Fruit fly (Drosophila melanogaster): ENCODE data around the gene muc.

Gene muc

DNA sequence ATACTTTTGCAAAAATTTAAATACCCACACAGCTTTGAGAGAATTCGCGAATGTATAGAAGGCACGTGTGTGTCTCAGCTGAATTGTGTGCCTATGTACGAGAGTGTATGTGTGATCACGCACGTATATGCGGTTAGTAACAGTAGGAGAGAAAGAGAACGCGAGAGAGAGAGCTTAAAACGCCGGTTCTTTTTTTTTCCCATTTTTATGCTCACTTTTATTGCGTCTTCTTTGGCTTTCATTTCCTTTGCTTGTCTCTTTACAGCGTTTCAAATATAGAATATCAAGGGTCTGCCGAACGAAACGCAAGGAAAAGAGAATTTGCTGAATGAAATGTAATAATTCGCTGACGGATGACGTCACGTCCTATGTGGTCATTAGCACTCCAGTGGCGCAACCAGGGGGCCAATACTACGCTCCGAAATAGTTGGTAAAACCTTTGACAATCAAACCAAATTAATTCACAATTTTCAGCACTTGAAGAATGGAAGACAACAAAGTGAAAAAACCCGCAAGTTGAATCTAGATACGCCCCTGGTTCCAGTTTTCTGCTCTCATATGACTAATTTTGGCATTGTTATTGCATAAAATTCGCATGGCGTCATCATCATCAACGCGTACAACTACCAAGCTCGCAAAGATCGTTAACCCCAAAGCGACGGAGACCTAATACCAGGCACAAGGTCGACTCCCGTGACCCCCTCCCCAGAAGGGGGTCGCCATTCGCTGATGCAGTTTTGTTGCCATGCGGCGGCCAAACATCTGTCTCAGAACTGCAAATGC, 1.6 kb upstream of the muc start (continued):
- TF ChIP-seq CG12744 (GFP tag; optimal IDR thresholded peaks at IDR 0.05) (peak; percentile 45), Fer1 (GFP tag; optimal IDR thresholded peaks at IDR 0.05) (peak; percentile 30), Lim3 (GFP tag; IDR thresholded peaks at IDR 0.05) (no peak), Gsc (GFP tag; IDR thresholded peaks at IDR 0.05) (no peak), CG8281 (tag; optimal IDR thresholded peaks at IDR 0.05) (no peak), CG11398 (GFP tag; optimal IDR thresholded peaks at IDR 0.05) (no peak), CG31365 (tag; optimal IDR thresholded peaks at IDR 0.05) (no peak), Sry-δ (GFP tag; optimal IDR thresholded peaks at IDR 0.05) (no peak), CG15073 (GFP tag; optimal IDR thresholded peaks at IDR 0.05) (no peak), CG10209 (GFP tag; optimal IDR thresholded peaks at IDR 0.05) (peak; percentile 55), CG13296 (GFP tag; optimal IDR thresholded peaks at IDR 0.05) (no peak), oc (tag; optimal IDR thresholded peaks at IDR 0.05) (no peak), CG1024 (GFP tag; IDR thresholded peaks at IDR 0.05) (no peak), CG3995 (GFP tag; optimal IDR thresholded peaks at IDR 0.05) (peak; percentile 34), Camta (GFP tag; optimal IDR thresholded peaks at IDR 0.05) (no peak), CG14860 (GFP tag; IDR thresholded peaks at IDR 0.05; ENCODE audit: partially characterized antibody) (no peak), CG10543 (GFP tag; optimal IDR thresholded peaks at IDR 0.05) (no peak), Dip2 (GFP tag; IDR thresholded peaks at IDR 0.05) (no peak), ftz-f1 (GFP tag; optimal IDR thresholded peaks at IDR 0.05) (peak; percentile 50), CG6791 (GFP tag; IDR thresholded peaks at IDR 0.05; ENCODE audit: partially characterized antibody) (no peak), pnt (GFP tag; optimal IDR thresholded peaks at IDR 0.05) (peak; percentile 15), stc (GFP tag; IDR thresholded peaks at IDR 0.05) (peak; percentile 22; the same call in 1 of the 2 replicates), abd-A (tag; optimal IDR thresholded peaks at IDR 0.05) (no peak), ems (GFP tag; optimal IDR thresholded peaks at IDR 0.05) (no peak), Lpt (GFP tag; optimal IDR thresholded peaks at IDR 0.05) (no peak), lilli (GFP tag; optimal IDR thresholded peaks at IDR 0.05) (peak; percentile 91), CG31224 (GFP tag; IDR thresholded peaks at IDR 0.05) (peak; percentile 73), CG7556 (GFP tag; optimal IDR thresholded peaks at IDR 0.05) (peak; percentile 53), Abd-B (GFP tag; optimal IDR thresholded peaks at IDR 0.05) (peak; percentile 37), disco-r (GFP tag; optimal IDR thresholded peaks at IDR 0.05) (peak; percentile 35), dysf (GFP tag; IDR thresholded peaks at IDR 0.05) (peak; percentile 72; the same call in 2 of the 3 replicates), gsb (GFP tag; IDR thresholded peaks at IDR 0.05) (peak; percentile 68), ken (GFP tag; IDR thresholded peaks at IDR 0.05) (no peak), Usf (GFP tag; optimal IDR thresholded peaks at IDR 0.05) (no peak), gro (GFP tag; optimal IDR thresholded peaks at IDR 0.05) (peak; percentile 88), grn (GFP tag; optimal IDR thresholded peaks at IDR 0.05) (no peak), zen (tag; optimal IDR thresholded peaks at IDR 0.05) (peak; percentile 12), CG18764 (GFP tag; optimal IDR thresholded peaks at IDR 0.05) (no peak), CG17186 (GFP tag; optimal IDR thresholded peaks at IDR 0.05) (no peak), CG3407 (GFP tag; optimal IDR thresholded peaks at IDR 0.05) (no peak), dan (GFP tag; IDR thresholded peaks at IDR 0.05) (no peak), CG13894 (tag; optimal IDR thresholded peaks at IDR 0.05) (peak; percentile 29), Ssrp (tag; optimal IDR thresholded peaks at IDR 0.05) (no peak), fd102C (GFP tag; optimal IDR thresholded peaks at IDR 0.05) (no peak), CG11456 (GFP tag; IDR thresholded peaks at IDR 0.05) (peak; percentile 88), croc (GFP tag; conservative IDR thresholded peaks at IDR 0.05) (no peak), NC2β (GFP tag; optimal IDR thresholded peaks at IDR 0.05) (no peak), gem (tag; optimal IDR thresholded peaks at IDR 0.05) (peak; percentile 67), CG7839 (tag; optimal IDR thresholded peaks at IDR 0.05) (peak; percentile 61), nau (GFP tag; optimal IDR thresholded peaks at IDR 0.05) (peak; percentile 26)

All from whole organism, embryonic.